Fruit fly (Drosophila melanogaster): ENCODE results near the gene CG18547.

The CG18547 gene

DNA sequence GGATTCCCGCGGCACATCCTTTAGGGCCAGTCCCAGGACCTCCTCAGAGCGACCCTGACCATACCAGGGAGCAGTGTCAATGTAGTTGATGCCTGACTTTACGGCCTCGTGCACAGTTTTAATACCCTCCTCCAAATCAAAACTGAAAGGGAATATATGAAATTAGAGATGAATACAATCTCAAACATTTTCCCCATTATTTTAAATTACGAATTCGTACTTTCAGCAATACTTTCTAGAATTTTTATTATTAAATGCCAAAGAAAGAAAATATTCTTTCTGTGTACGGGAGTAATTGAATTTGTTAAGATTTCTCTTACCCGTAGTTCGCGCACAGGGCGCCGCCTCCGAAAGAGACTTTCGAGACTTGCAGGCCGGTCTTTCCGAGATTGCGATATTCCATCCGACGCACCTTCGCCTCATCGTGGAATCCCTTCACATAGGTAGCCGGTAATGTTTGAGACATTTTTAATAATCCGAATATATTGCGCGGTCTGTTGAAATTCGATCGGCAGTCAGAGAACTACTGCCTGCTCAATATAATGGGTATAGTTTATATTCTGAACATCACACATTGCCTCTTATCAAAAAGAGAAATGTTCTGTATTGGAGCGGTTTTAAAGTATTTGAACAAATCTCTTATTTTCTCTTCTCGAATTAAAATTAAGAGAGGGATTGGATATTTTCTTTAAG is at the start of gene CG18547:
Gene CG18547, minus strand, starts transcription at position 512 of the 693 bp plus-strand sequence.
- no peak for TF ChIP-seq dmrt93B (GFP tag; optimal IDR thresholded peaks at IDR 0.05)
- TF ChIP-seq GATAd (GFP tag; optimal IDR thresholded peaks at IDR 0.05) = no peak
- TF ChIP-seq HLH106 (tag; optimal IDR thresholded peaks at IDR 0.05) = peak; percentile 56
- no peak for TF ChIP-seq Hr78 (GFP tag; optimal IDR thresholded peaks at IDR 0.05)
- no peak for TF ChIP-seq dsf (GFP tag; optimal IDR thresholded peaks at IDR 0.05; ENCODE audit: borderline replicate concordance)
- TF ChIP-seq sv (GFP tag; optimal IDR thresholded peaks at IDR 0.05) = no peak
- TF ChIP-seq pan (optimal IDR thresholded peaks at IDR 0.05) = no peak
- no peak for TF ChIP-seq CG32264 (GFP tag; optimal IDR thresholded peaks at IDR 0.05)
- TF ChIP-seq sage (GFP tag; optimal IDR thresholded peaks at IDR 0.05) = no peak
- TF ChIP-seq Rel (GFP tag; optimal IDR thresholded peaks at IDR 0.05) = no peak
- TF ChIP-seq Rel (tag; optimal IDR thresholded peaks at IDR 0.05) = no peak
- TF ChIP-seq tai (GFP tag; optimal IDR thresholded peaks at IDR 0.05) = no peak
- TF ChIP-seq Hr83 (GFP tag; optimal IDR thresholded peaks at IDR 0.05; ENCODE audit: poor library complexity, severe bottlenecking) = no peak
- TF ChIP-seq psq (GFP tag; optimal IDR thresholded peaks at IDR 0.05) = peak; percentile 29
- TF ChIP-seq Hnf4 (GFP tag; optimal IDR thresholded peaks at IDR 0.05) = peak; percentile 31
- TF ChIP-seq h (GFP tag; optimal IDR thresholded peaks at IDR 0.05) = peak; percentile 65
- no peak for TF ChIP-seq brk (GFP tag; optimal IDR thresholded peaks at IDR 0.05)
- TF ChIP-seq dl (GFP tag; optimal IDR thresholded peaks at IDR 0.05; ENCODE audit: insufficient read depth in 1 of 2, partially characterized antibody in 2 of 2) = peak in 1 of 2 experiments; percentile 1
- peak; percentile 64 for TF ChIP-seq rgr (GFP tag; optimal IDR thresholded peaks at IDR 0.05)
- TF ChIP-seq usp (GFP tag; optimal IDR thresholded peaks at IDR 0.05) = no peak
- peak; percentile 41 for TF ChIP-seq ey (GFP tag; optimal IDR thresholded peaks at IDR 0.05)
- TF ChIP-seq Mio (GFP tag; optimal IDR thresholded peaks at IDR 0.05) = no peak
- TF ChIP-seq jim (GFP tag; optimal IDR thresholded peaks at IDR 0.05) = no peak
- no peak for TF ChIP-seq CG9705 (GFP tag; optimal IDR thresholded peaks at IDR 0.05)
- TF ChIP-seq Sp1 (GFP tag; optimal IDR thresholded peaks at IDR 0.05) = peak; percentile 33
- TF ChIP-seq Vsx2 (GFP tag; optimal IDR thresholded peaks at IDR 0.05; ENCODE audit: partially characterized antibody) = no peak
- TF ChIP-seq Myc (optimal IDR thresholded peaks at IDR 0.05) = no peak
- peak in 1 of 2 experiments; percentile 69 for TF ChIP-seq foxo (GFP tag; optimal IDR thresholded peaks at IDR 0.05)
- TF ChIP-seq Jra (GFP tag; optimal IDR thresholded peaks at IDR 0.05) = no peak
- no peak for TF ChIP-seq Abd-B (GFP tag; optimal IDR thresholded peaks at IDR 0.05)
- peak; percentile 10 for TF ChIP-seq Dif (GFP tag; optimal IDR thresholded peaks at IDR 0.05; ENCODE audit: partially characterized antibody)
- peak; percentile 31 for TF ChIP-seq br (GFP tag; optimal IDR thresholded peaks at IDR 0.05)
- TF ChIP-seq Dfd (GFP tag; optimal IDR thresholded peaks at IDR 0.05) = no peak
- no peak for TF ChIP-seq lola (GFP tag; optimal IDR thresholded peaks at IDR 0.05)
- peak; percentile 66 for TF ChIP-seq fru (GFP tag; optimal IDR thresholded peaks at IDR 0.05)
- no peak for TF ChIP-seq CrebA (GFP tag; optimal IDR thresholded peaks at IDR 0.05; ENCODE audit: borderline replicate concordance)
- no peak for TF ChIP-seq N (GFP tag; optimal IDR thresholded peaks at IDR 0.05)
- TF ChIP-seq woc (GFP tag; optimal IDR thresholded peaks at IDR 0.05) = peak; percentile 25
- TF ChIP-seq OdsH (GFP tag; optimal IDR thresholded peaks at IDR 0.05) = peak; percentile 56

DNA sequence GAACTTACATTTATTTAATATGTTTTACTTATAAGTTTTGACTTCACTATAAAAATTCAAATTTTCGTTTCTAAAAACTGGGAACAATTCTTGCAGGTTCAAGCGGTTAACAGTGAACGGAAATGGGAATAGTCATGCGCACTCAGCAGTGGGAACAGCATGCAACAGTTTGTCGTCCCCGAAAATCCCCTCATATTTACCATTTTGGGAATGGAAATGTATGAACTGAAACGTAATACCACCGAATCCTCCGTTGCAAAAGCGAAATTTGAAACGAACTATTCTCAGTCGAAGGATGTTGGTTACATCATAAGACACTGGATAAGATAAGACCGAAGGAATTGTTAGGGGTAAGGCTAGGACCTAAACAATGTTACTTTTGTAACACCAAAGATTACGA is 40.8 kb upstream of the CG18547 start:
- TF ChIP-seq Jra (GFP tag; optimal IDR thresholded peaks at IDR 0.05) (no peak), pan (optimal IDR thresholded peaks at IDR 0.05) (no peak), rgr (GFP tag; optimal IDR thresholded peaks at IDR 0.05) (no peak), Mio (GFP tag; optimal IDR thresholded peaks at IDR 0.05) (no peak), woc (GFP tag; optimal IDR thresholded peaks at IDR 0.05) (no peak), sage (GFP tag; optimal IDR thresholded peaks at IDR 0.05) (no peak), Dfd (GFP tag; optimal IDR thresholded peaks at IDR 0.05) (no peak), Rel (GFP tag; optimal IDR thresholded peaks at IDR 0.05) (no peak), Rel (tag; optimal IDR thresholded peaks at IDR 0.05) (no peak), CG32264 (GFP tag; optimal IDR thresholded peaks at IDR 0.05) (no peak), dmrt93B (GFP tag; optimal IDR thresholded peaks at IDR 0.05) (no peak), ey (GFP tag; optimal IDR thresholded peaks at IDR 0.05) (no peak), HLH106 (tag; optimal IDR thresholded peaks at IDR 0.05) (no peak), lola (GFP tag; optimal IDR thresholded peaks at IDR 0.05) (no peak), N (GFP tag; optimal IDR thresholded peaks at IDR 0.05) (no peak), OdsH (GFP tag; optimal IDR thresholded peaks at IDR 0.05) (no peak), CrebA (GFP tag; optimal IDR thresholded peaks at IDR 0.05; ENCODE audit: borderline replicate concordance) (no peak), fru (GFP tag; optimal IDR thresholded peaks at IDR 0.05) (no peak), Myc (optimal IDR thresholded peaks at IDR 0.05) (no peak)

Measured in whole organism, wandering third instar larva.